Fruit fly (Drosophila melanogaster) whole organism, embryonic: Measurements from ENCODE around the gene CG17362.

Experiments used
- ATbp ChIP-seq: fragments of 200-800 bp; sonication (Bioruptor generic); optimal IDR thresholded peaks from 2 replicates; lab custom pipeline; 2017; ENCODE audit warnings: missing biosample characterization, mild to moderate bottlenecking, missing genetic modification characterization, missing genetic modification reagents
- Asciz ChIP-seq: fragments of 200-800 bp; sonication (Bioruptor generic); optimal IDR thresholded peaks from 2 replicates; lab custom pipeline; 2017; ENCODE audit warnings: missing biosample characterization, mild to moderate bottlenecking, missing genetic modification characterization, missing genetic modification reagents
- B-H2 ChIP-seq: fragments of 200-800 bp; sonication (Bioruptor generic); optimal IDR thresholded peaks from 2 replicates; lab custom pipeline; 2018; ENCODE audit warnings: missing biosample characterization, mild to moderate bottlenecking, missing genetic modification characterization
- CG10565 ChIP-seq: fragments of 200-800 bp; sonication (Bioruptor generic); optimal IDR thresholded peaks from 3 replicates; lab custom pipeline; 2016; ENCODE audit warnings: missing biosample characterization, mild to moderate bottlenecking, missing genetic modification characterization
- CG11695 ChIP-seq: fragments of 200-800 bp; sonication (Bioruptor generic); IDR thresholded peaks from 3 replicates; pipeline ENCODE4 v1.3.6; 2022; ENCODE audit warnings: missing biosample characterization, missing genetic modification characterization
- CG12219 ChIP-seq: fragments of 200-800 bp; sonication (Bioruptor generic); optimal IDR thresholded peaks from 3 replicates; lab custom pipeline; 2018; ENCODE audit warnings: missing biosample characterization, mild to moderate bottlenecking, missing genetic modification characterization
- CG13123 ChIP-seq: fragments of 200-800 bp; sonication (Bioruptor generic); optimal IDR thresholded peaks from 2 replicates; lab custom pipeline; 2016; ENCODE audit warnings: missing biosample characterization, missing genetic modification characterization
- CG13894 ChIP-seq: fragments of 200-800 bp; sonication (Bioruptor generic); optimal IDR thresholded peaks from 3 replicates; lab custom pipeline; 2018; ENCODE audit warnings: missing biosample characterization, mild to moderate bottlenecking, missing genetic modification characterization, moderate library complexity
- CG14014 ChIP-seq: fragments of 200-800 bp; sonication (Bioruptor generic); IDR thresholded peaks from 2 replicates; pipeline ENCODE4 v1.3.6; 2022; ENCODE audit warnings: missing biosample characterization, missing genetic modification characterization
- CG1529 ChIP-seq: fragments of 200-800 bp; sonication (Bioruptor generic); optimal IDR thresholded peaks from 3 replicates; lab custom pipeline; 2018; ENCODE audit warnings: missing biosample characterization, missing genetic modification characterization
- CG17829 ChIP-seq: fragments of 200-800 bp; optimal IDR thresholded peaks from 2 replicates; lab custom pipeline; 2019; ENCODE audit warnings: missing biosample characterization, mild to moderate bottlenecking, missing genetic modification characterization, moderate library complexity
- CG18764 ChIP-seq: fragments of 200-800 bp; sonication (Bioruptor generic); optimal IDR thresholded peaks from 3 replicates; lab custom pipeline; 2016; ENCODE audit warnings: missing biosample characterization, missing genetic modification characterization
- CG2129 ChIP-seq: fragments of 200-800 bp; sonication (Bioruptor generic); IDR thresholded peaks from 2 replicates; pipeline ENCODE4 v1.3.6; 2022; ENCODE audit warnings: missing biosample characterization, missing genetic modification characterization; ENCODE audit not compliant: partially characterized antibody
- CG30431 ChIP-seq: fragments of 200-800 bp; sonication (Bioruptor generic); optimal IDR thresholded peaks from 2 replicates; lab custom pipeline; 2017; ENCODE audit warnings: missing biosample characterization, missing genetic modification characterization
- CG31224 ChIP-seq: fragments of 200-800 bp; sonication (Bioruptor generic); IDR thresholded peaks from 2 replicates; pipeline ENCODE4 v1.3.6; 2022; ENCODE audit warnings: missing biosample characterization, missing genetic modification characterization
- CG31365 ChIP-seq: fragments of 200-800 bp; sonication (Bioruptor generic); optimal IDR thresholded peaks from 2 replicates; lab custom pipeline; 2018; ENCODE audit warnings: missing biosample characterization, mild to moderate bottlenecking, missing genetic modification characterization
- CG32532 ChIP-seq: fragments of 200-800 bp; sonication (Bioruptor generic); IDR thresholded peaks from 2 replicates; pipeline ENCODE4 v1.3.6; 2022; ENCODE audit warnings: missing biosample characterization, missing genetic modification characterization
- CG43689 ChIP-seq: fragments of 200-800 bp; sonication (Bioruptor generic); IDR thresholded peaks from 2 replicates; pipeline ENCODE4 v1.3.6; 2022; ENCODE audit warnings: missing biosample characterization, missing genetic modification characterization
- CG4707 ChIP-seq: fragments of 200-800 bp; sonication (Bioruptor generic); optimal IDR thresholded peaks from 2 replicates; lab custom pipeline; 2018; ENCODE audit warnings: missing biosample characterization, mild to moderate bottlenecking, missing genetic modification characterization, moderate library complexity
- CG4854 ChIP-seq: fragments of 200-800 bp; sonication (Bioruptor generic); optimal IDR thresholded peaks from 2 replicates; lab custom pipeline; 2016; ENCODE audit warnings: missing biosample characterization, missing genetic modification characterization, inconsistent platforms
- CG9797 ChIP-seq: fragments of 200-800 bp; sonication (Bioruptor generic); optimal IDR thresholded peaks from 3 replicates; lab custom pipeline; 2018; ENCODE audit warnings: missing biosample characterization, mild to moderate bottlenecking, missing genetic modification characterization
- Dref ChIP-seq: fragments of 200-800 bp; sonication (Bioruptor generic); IDR thresholded peaks from 2 replicates; pipeline ENCODE4 v1.3.6; 2022; ENCODE audit warnings: missing biosample characterization, missing genetic modification characterization
- Hmr ChIP-seq: fragments of 200-800 bp; sonication (Bioruptor generic); optimal IDR thresholded peaks from 3 replicates; lab custom pipeline; 2017; ENCODE audit warnings: mild to moderate bottlenecking, missing biosample characterization, missing genetic modification reagents, missing genetic modification characterization
- Myb ChIP-seq: fragments of 200-800 bp; sonication (Bioruptor generic); optimal IDR thresholded peaks from 2 replicates; lab custom pipeline; 2016; ENCODE audit warnings: missing biosample characterization, missing genetic modification characterization
- Nf-YB ChIP-seq: fragments of 200-800 bp; sonication (Bioruptor generic); optimal IDR thresholded peaks from 3 replicates; lab custom pipeline; 2019; ENCODE audit warnings: missing biosample characterization, mild to moderate bottlenecking, missing genetic modification characterization, moderate library complexity
- Nf-YC ChIP-seq: fragments of 200-800 bp; optimal IDR thresholded peaks from 3 replicates; lab custom pipeline; 2019; ENCODE audit warnings: missing biosample characterization, mild to moderate bottlenecking, missing genetic modification characterization, moderate library complexity
- PHDP ChIP-seq: fragments of 200-800 bp; sonication (Bioruptor generic); optimal IDR thresholded peaks from 3 replicates; lab custom pipeline; 2018; ENCODE audit warnings: missing biosample characterization, mild to moderate bottlenecking, missing genetic modification characterization, moderate library complexity
- Poxn ChIP-seq: fragments of 200-800 bp; sonication (Bioruptor generic); IDR thresholded peaks from 2 replicates; pipeline ENCODE4 v1.3.6; 2022; ENCODE audit warnings: missing biosample characterization, missing genetic modification characterization
- Ssrp ChIP-seq: fragments of 200-800 bp; sonication (Bioruptor generic); optimal IDR thresholded peaks from 2 replicates; lab custom pipeline; 2018; ENCODE audit warnings: missing biosample characterization, mild to moderate bottlenecking, missing genetic modification characterization, moderate library complexity
- Taf1 ChIP-seq: fragments of 200-800 bp; sonication (Bioruptor generic); IDR thresholded peaks from 2 replicates; pipeline ENCODE4 v1.3.6; 2022; ENCODE audit warnings: missing biosample characterization, missing genetic modification characterization
- Trl ChIP-seq, 3 experiments: fragments of >200 bp in 2 of 3; fragments of 200-800 bp in 1 of 3; sonication (Bioruptor generic) in 1 of 3; optimal IDR thresholded peaks; 2 replicates in 1 of 3; 3 replicates in 2 of 3; lab custom pipeline; 2016 to 2017; ENCODE audit warnings: missing biosample characterization in 1 of 3, missing genetic modification characterization in 1 of 3
- abd-A ChIP-seq: fragments of 200-800 bp; sonication (Bioruptor generic); optimal IDR thresholded peaks from 3 replicates; lab custom pipeline; 2019; ENCODE audit warnings: missing biosample characterization, mild to moderate bottlenecking, missing genetic modification characterization, moderate library complexity
- br ChIP-seq: fragments of >200 bp; optimal IDR thresholded peaks from 2 replicates; lab custom pipeline; 2017
- dimm ChIP-seq: fragments of 200-800 bp; sonication (Bioruptor generic); IDR thresholded peaks from 2 replicates; pipeline ENCODE4 v1.3.6; 2022; ENCODE audit warnings: missing biosample characterization, missing genetic modification characterization
- dysf ChIP-seq: fragments of 200-800 bp; sonication (Bioruptor generic); IDR thresholded peaks from 3 replicates; pipeline ENCODE4 v1.3.6; 2022; ENCODE audit warnings: missing biosample characterization, missing genetic modification characterization
- fd3F ChIP-seq: fragments of 200-800 bp; sonication (Bioruptor generic); optimal IDR thresholded peaks from 2 replicates; lab custom pipeline; 2018; ENCODE audit warnings: missing biosample characterization, mild to moderate bottlenecking, missing genetic modification characterization, moderate library complexity
- hth ChIP-seq: fragments of >200 bp; optimal IDR thresholded peaks from 2 replicates; lab custom pipeline; 2017; ENCODE audit warnings: inconsistent platforms
- jumu ChIP-seq: fragments of 200-800 bp; sonication (Bioruptor generic); optimal IDR thresholded peaks from 3 replicates; lab custom pipeline; 2016; ENCODE audit warnings: missing biosample characterization, missing genetic modification characterization
- nerfin-2 ChIP-seq: fragments of 200-800 bp; sonication (Bioruptor generic); IDR thresholded peaks from 2 replicates; pipeline ENCODE4 v1.3.6; 2022; ENCODE audit warnings: missing biosample characterization, missing genetic modification characterization; ENCODE audit not compliant: partially characterized antibody
- nom ChIP-seq: fragments of 200-800 bp; sonication (Bioruptor generic); optimal IDR thresholded peaks from 2 replicates; lab custom pipeline; 2017; ENCODE audit warnings: missing biosample characterization, missing genetic modification characterization, mild to moderate bottlenecking, moderate library complexity, missing genetic modification reagents
- run ChIP-seq: fragments of 200-800 bp; sonication (Bioruptor generic); optimal IDR thresholded peaks from 3 replicates; lab custom pipeline; 2018; ENCODE audit warnings: missing biosample characterization, mild to moderate bottlenecking, missing genetic modification characterization
- sim ChIP-seq: fragments of 200-800 bp; sonication (Bioruptor generic); IDR thresholded peaks from 2 replicates; pipeline ENCODE4 v1.3.6; 2022; ENCODE audit warnings: missing biosample characterization, missing genetic modification characterization
- slp2 ChIP-seq: fragments of 200-800 bp; sonication (Bioruptor generic); optimal IDR thresholded peaks from 2 replicates; lab custom pipeline; 2016; ENCODE audit warnings: missing biosample characterization, missing genetic modification characterization
- sna ChIP-seq: fragments of 200-800 bp; sonication (Bioruptor generic); IDR thresholded peaks from 2 replicates; pipeline ENCODE4 v1.3.6; 2022; ENCODE audit warnings: missing biosample characterization, missing genetic modification characterization; ENCODE audit not compliant: partially characterized antibody
- sob ChIP-seq: fragments of 200-800 bp; sonication (Bioruptor generic); IDR thresholded peaks from 2 replicates; pipeline ENCODE4 v1.3.6; 2022; ENCODE audit warnings: missing biosample characterization, missing genetic modification characterization
- stwl ChIP-seq: fragments of 200-800 bp; sonication (Bioruptor generic); optimal IDR thresholded peaks from 3 replicates; lab custom pipeline; 2018; ENCODE audit warnings: missing biosample characterization, mild to moderate bottlenecking, missing genetic modification characterization, moderate library complexity
- tin ChIP-seq: fragments of 200-800 bp; sonication (Bioruptor generic); optimal IDR thresholded peaks from 3 replicates; lab custom pipeline; 2016; ENCODE audit warnings: missing biosample characterization, missing genetic modification characterization
- twi ChIP-seq: fragments of 200-800 bp; optimal IDR thresholded peaks from 2 replicates; lab custom pipeline; 2019; ENCODE audit warnings: missing biosample characterization, mild to moderate bottlenecking, missing genetic modification characterization, moderate library complexity
- zfh2 ChIP-seq: fragments of 200-800 bp; sonication (Bioruptor generic); optimal IDR thresholded peaks from 2 replicates; lab custom pipeline; 2016; ENCODE audit warnings: missing biosample characterization, missing genetic modification characterization

The CG17362 gene

dm6 chr3L:14001658-14002523 lies 15.5 kb downstream of the CG17362 start, which contains the start of the genes Nprl3 and upSET (continued):
- no peak for TF ChIP-seq jumu
- peak; percentile 40 for TF ChIP-seq nom (GFP tag; lab: Kevin White, UChicago)
- no peak for TF ChIP-seq PHDP (tag; lab: Kevin White, UChicago)
- TF ChIP-seq hth (lab: Kevin White, UChicago) = no peak
- TF ChIP-seq CG9797 (GFP tag; lab: Kevin White, UChicago) = peak; percentile 98
- TF ChIP-seq Poxn = no peak
- no peak for TF ChIP-seq CG14014 (GFP tag; lab: Robert Waterston, UW)
- TF ChIP-seq CG4854 (GFP tag; lab: Kevin White, UChicago) = no peak
- peak; percentile 86 for TF ChIP-seq sna
- no peak for TF ChIP-seq dimm
- TF ChIP-seq Myb (GFP tag; lab: Kevin White, UChicago) = peak; percentile 6
- TF ChIP-seq sob (GFP tag; lab: Robert Waterston, UW) = no peak
- TF ChIP-seq Ssrp = no peak
- TF ChIP-seq nerfin-2 (GFP tag; lab: Robert Waterston, UW) = peak; percentile 60
- TF ChIP-seq ATbp (GFP tag; lab: Kevin White, UChicago) = no peak
- peak; percentile 34 for TF ChIP-seq Hmr (GFP tag; lab: Kevin White, UChicago)
- no peak for TF ChIP-seq tin (GFP tag; lab: Kevin White, UChicago)
- TF ChIP-seq CG32532 = 0 out of 2 replicates have a peak, but pooled peaks have one; percentile 41
- peak; percentile 46 for TF ChIP-seq CG17829 (tag; lab: Kevin White, UChicago)
- no peak for TF ChIP-seq CG18764 (GFP tag; lab: Kevin White, UChicago)
- TF ChIP-seq CG30431 (GFP tag; lab: Kevin White, UChicago) = no peak
- TF ChIP-seq Taf1 = no peak
- no peak for TF ChIP-seq CG10565 (GFP tag; lab: Kevin White, UChicago)
- no peak for TF ChIP-seq CG13123 (GFP tag; lab: Kevin White, UChicago)
- no peak for TF ChIP-seq CG11695 (GFP tag; lab: Robert Waterston, UW)
- TF ChIP-seq Asciz (GFP tag; lab: Kevin White, UChicago) = peak; percentile 18
- TF ChIP-seq CG13894 = peak; percentile 4
- no peak for TF ChIP-seq CG43689 (GFP tag; lab: Robert Waterston, UW)
- no peak for TF ChIP-seq sim
- TF ChIP-seq CG31224 = no peak
- no peak for TF ChIP-seq dysf (GFP tag; lab: Robert Waterston, UW)
- no peak for TF ChIP-seq CG12219 (GFP tag; lab: Kevin White, UChicago)
- TF ChIP-seq Dref (GFP tag; lab: Robert Waterston, UW) = peak; percentile 68
- peak; percentile 77 for TF ChIP-seq stwl
- peak; percentile 60 for TF ChIP-seq Nf-YC (tag; lab: Kevin White, UChicago)
- no peak for TF ChIP-seq twi (tag; lab: Kevin White, UChicago)
- TF ChIP-seq run (tag; lab: Kevin White, UChicago) = no peak
- TF ChIP-seq fd3F = no peak
- TF ChIP-seq Nf-YB (GFP tag; lab: Kevin White, UChicago) = no peak
- TF ChIP-seq br (lab: Kevin White, UChicago) = no peak
- no peak for TF ChIP-seq B-H2 (GFP tag; lab: Kevin White, UChicago)
- TF ChIP-seq abd-A (tag; lab: Kevin White, UChicago) = no peak
- TF ChIP-seq Trl (optimal IDR thresholded peaks at IDR 0.05; lab: Kevin White, UChicago) = no peak
- TF ChIP-seq Trl (GFP tag; optimal IDR thresholded peaks at IDR 0.05; lab: Kevin White, UChicago) = no peak
- TF ChIP-seq CG31365 (tag; lab: Kevin White, UChicago) = no peak
- TF ChIP-seq zfh2 = no peak
- no peak for TF ChIP-seq slp2 (GFP tag; lab: Kevin White, UChicago)
- no peak for TF ChIP-seq CG1529 (GFP tag; lab: Kevin White, UChicago)
- peak; percentile 73 for TF ChIP-seq CG2129 (GFP tag; lab: Robert Waterston, UW)
- TF ChIP-seq CG4707 = no peak
